Worm (Caenorhabditis elegans): ENCODE data around the gene F28B4.1.

ce11 chrX:3176728-3177127, 28.1 kb upstream of the F28B4.1 start:
- TF ChIP-seq flt-1 (GFP tag; IDR thresholded peaks at IDR 0.05) (no peak), tbx-37 (GFP tag; conservative IDR thresholded peaks at IDR 0.05) (no peak), pes-1 (GFP tag; IDR thresholded peaks at IDR 0.05) (no peak), tra-4 (tag; optimal IDR thresholded peaks at IDR 0.05) (no peak), ama-1 (optimal IDR thresholded peaks at IDR 0.05) (no peak), F13C5.2 (tag; optimal IDR thresholded peaks at IDR 0.05) (no peak)
